Worm (Caenorhabditis elegans) whole organism, dauer: ENCODE measurements around the gene grl-31.
"Not testable (repeated sequence)": the region's sequence is repeated elsewhere in the genome, so short reads cannot be mapped to it uniquely, and the experiment has no call there.

ENCODE experiments used
- unc-62 ChIP-seq: sonication (generic microtip); optimal IDR thresholded peaks from 2 replicates; lab custom pipeline; 2017; ENCODE audit warnings: missing biosample characterization, missing genetic modification reagents, missing genetic modification characterization

Gene grl-31

DNA sequence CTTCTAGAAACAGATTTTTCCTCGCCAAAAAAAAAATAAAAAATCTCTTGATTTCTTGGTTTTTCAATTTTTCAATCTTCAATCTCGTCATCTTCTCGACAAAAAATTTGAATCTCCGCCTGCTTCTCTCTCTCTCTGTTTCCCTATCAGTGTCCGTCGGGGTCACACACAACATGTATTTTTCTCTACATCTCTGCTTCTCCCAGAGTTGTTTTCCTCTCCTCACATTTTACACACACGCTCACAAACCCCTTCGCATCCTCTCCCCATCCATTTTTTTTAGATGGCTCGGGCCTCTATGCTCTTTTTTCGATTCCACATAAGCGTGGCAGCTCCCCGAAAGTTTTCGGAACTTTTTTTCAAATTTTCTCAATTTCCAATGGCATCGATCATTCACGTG, 22.2 kb upstream of the grl-31 start:
- TF ChIP-seq unc-62 (GFP tag; lab: Kevin White, UChicago), result no peak

DNA sequence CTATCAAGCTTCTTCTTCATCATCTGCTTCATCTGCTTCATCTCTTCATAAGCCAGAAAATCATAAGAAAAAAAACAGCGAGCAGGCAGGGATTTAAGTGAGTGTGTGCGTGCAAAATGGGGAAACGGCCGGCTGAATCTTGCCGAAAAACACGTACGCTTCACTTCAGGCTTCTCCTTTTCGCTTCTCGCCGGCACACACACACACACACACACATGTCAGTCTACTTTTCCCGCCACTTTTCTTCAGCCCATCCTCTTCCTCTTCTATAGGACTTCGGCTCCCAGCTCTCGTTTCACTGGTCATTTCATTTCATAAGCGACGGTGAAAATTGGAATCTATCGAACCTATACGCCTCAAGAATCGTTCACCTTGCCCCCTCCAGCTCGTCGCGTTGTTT, 21.7 kb upstream of the grl-31 start:
- TF ChIP-seq unc-62 (GFP tag; lab: Kevin White, UChicago), result no peak

ce11 chrV:3578813-3579212, 21.2 kb upstream of the grl-31 start, which contains the start of gene pygl-1:
pygl-1 (plus strand) TSS chrV:3579023.
- no peak for TF ChIP-seq unc-62 (GFP tag; lab: Kevin White, UChicago)

DNA sequence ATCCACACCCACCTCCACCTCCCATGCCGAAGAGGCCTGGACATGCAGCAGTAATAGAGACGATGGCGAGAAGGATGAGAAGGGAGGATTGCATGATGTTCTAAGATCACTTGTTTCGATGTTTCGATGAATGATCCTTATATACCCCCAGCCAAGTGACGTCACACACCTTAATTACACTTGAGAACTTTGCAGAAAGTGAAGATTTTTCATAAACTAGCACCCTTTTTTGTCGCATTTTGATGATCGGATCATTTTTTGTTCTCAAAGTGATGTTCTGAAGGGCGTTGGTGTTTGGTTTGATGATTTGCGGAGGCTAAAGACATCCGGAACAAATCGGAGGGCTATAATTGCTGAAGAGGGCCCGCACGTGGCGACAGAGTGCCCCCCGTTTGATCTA, 18.2 kb upstream of the grl-31 start, which contains the start of gene grl-27:
grl-27 (minus strand) TSS at position 101 of the 400 bp plus-strand sequence.
- TF ChIP-seq unc-62 (GFP tag; lab: Kevin White, UChicago), result no peak

DNA sequence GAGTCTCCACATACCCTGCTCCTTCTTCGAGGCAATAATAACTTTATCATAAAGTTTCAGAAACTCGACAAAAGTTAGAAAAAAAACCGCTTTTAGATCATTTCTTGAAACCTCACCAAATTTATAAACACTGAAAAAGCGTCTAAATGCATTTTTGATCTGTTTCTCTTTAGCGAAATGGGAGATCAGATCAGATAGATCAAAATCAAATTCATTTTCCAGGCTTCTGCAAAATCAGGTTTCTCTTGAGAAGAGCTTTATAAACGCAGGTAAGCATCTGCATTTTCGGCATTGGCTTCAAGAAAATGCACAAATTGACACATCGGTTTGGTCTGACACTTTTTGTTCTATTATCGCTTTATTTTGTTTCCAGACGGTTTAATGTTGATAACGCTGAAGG, 14.8 kb upstream of the grl-31 start, which contains the start of gene F40C5.1:
F40C5.1 (plus strand) TSS at position 301 of the 400 bp plus-strand sequence.
- TF ChIP-seq unc-62 (GFP tag; lab: Kevin White, UChicago), result not testable (repeated sequence)

DNA sequence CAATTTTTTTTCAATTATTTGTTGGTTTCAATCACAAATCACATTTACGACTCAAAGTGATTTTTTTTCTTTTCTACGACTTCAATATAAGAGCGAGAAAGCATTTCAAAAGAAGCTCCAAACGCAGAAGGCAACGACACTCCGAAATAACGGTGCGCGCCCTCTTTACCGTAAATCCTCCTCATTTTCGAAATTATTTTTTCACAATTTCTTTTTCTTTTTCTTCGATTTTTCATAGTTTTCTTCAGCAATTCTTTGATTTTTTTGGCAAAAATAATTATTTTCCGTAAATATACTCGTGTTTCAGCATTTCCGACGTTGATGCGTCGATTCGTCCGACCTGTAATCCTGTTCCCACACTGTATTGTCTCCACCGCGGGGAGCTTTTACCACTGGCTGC, 13.1 kb upstream of the grl-31 start, which contains the start of gene F40C5.2:
F40C5.2 (plus strand) TSS at position 301 of the 400 bp plus-strand sequence.
- not testable (repeated sequence) for TF ChIP-seq unc-62 (GFP tag; lab: Kevin White, UChicago)

- TF ChIP-seq unc-62 (GFP tag; lab: Kevin White, UChicago), result not testable (repeated sequence)
Measured at ce11 chrV:3564335-3564734, 6.8 kb upstream of the grl-31 start, which contains the start of gene T24A6.17. T24A6.17 (minus strand) TSS chrV:3564435.

DNA sequence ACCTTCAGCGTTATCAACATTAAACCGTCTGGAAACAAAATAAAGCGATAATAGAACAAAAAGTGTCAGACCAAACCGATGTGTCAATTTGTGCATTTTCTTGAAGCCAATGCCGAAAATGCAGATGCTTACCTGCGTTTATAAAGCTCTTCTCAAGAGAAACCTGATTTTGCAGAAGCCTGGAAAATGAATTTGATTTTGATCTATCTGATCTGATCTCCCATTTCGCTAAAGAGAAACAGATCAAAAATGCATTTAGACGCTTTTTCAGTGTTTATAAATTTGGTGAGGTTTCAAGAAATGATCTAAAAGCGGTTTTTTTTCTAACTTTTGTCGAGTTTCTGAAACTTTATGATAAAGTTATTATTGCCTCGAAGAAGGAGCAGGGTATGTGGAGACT, 5.2 kb upstream of the grl-31 start, which contains the start of gene T24A6.16:
T24A6.16 (minus strand) TSS at position 101 of the 400 bp plus-strand sequence.
- TF ChIP-seq unc-62 (GFP tag; lab: Kevin White, UChicago), result not testable (repeated sequence)

DNA sequence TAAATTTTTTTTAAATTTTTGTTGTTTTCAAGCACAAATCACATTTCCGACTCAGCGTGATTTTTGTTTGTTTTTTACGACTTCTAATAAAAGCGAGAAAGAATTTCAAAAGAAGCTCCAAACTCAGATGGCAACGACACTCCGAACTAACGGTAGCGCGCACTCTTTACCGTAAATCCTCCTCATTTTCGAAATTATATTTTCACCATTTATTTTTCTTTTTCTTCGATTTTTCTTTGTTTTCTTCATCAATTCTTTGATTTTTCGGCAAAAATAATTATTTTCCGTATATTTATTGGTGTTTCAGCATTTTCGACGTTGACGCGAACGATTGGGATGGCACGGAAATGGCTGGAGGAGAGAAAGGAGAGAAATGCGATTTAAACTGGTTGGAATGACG, 1.2 kb upstream of the grl-31 start, which contains the start of gene T24A6.1:
T24A6.1 (plus strand) TSS at position 301 of the 400 bp plus-strand sequence.
- not testable (repeated sequence) for TF ChIP-seq unc-62 (GFP tag; lab: Kevin White, UChicago)

DNA sequence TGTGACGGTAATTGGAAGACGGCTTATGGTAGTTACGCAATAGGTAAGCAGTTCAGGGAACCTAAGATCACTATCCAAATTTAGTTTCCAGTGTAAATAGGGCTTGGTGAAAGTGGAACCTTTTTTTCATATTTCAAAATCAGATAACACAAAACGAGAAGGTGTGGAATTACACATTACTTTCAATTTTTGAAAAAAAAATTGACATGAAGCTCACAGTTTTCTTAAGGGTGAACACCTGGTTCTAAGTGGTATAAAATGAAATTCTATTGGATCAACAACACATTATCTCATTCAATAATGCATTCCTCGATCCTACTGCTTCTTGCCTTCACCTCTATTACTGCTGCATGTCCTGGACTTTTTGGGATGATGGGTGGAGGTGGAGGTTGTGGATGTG, 1.6 kb downstream of the grl-31 start, which contains the start of gene grl-30:
grl-30 (plus strand) TSS at position 301 of the 400 bp plus-strand sequence.
- no peak for TF ChIP-seq unc-62 (GFP tag; lab: Kevin White, UChicago)

- TF ChIP-seq unc-62 (GFP tag; lab: Kevin White, UChicago), result no peak
Measured at ce11 chrV:3554869-3555268, 2.7 kb downstream of the grl-31 start, which contains the start of gene grl-29. grl-29 (minus strand) TSS chrV:3555236.

DNA sequence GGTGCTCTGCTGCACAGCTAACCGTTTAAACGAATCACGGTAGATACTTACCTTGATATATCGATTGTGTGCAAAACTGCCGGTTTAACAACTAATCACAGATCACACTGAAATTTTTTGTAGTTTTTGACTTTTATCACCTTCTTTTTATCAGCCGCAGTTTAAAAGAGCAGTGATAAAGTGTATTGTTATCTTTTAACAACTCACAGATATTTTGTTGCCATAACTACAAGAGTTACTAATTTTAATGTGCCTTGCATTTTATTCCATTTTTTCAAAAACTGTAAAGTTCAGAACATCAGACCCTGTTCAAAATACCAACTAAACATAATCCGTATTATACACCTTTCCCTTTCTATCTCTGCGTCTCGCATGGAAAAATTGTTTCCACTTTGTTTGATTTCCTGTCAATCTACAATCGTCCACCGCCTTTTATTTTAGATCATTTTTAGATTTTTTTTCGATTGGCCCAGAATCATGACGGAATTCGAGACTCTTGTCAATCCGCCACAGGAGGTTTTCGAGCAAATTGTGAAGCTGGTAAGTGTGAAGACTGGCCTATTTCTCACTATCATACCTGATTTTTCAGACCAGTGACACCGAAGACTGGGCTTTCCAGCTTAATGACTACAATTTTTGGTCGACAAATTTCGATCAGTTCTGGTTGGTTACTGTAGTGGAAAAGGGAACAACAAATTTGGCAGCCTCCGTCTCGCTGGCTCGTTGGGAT, 4.7 kb downstream of the grl-31 start, which contains the start of gene T24A6.20:
T24A6.20 (plus strand) TSS at position 395 of the 730 bp plus-strand sequence.
- no peak for TF ChIP-seq unc-62 (GFP tag; lab: Kevin White, UChicago)

ce11 chrV:3551765-3552164, 5.8 kb downstream of the grl-31 start, which contains the start of gene grl-28:
grl-28 (minus strand) TSS chrV:3551865.
- no peak for TF ChIP-seq unc-62 (GFP tag; lab: Kevin White, UChicago)

- TF ChIP-seq unc-62 (GFP tag; lab: Kevin White, UChicago), result no peak
Measured at ce11 chrV:3549553-3549952, 8.0 kb downstream of the grl-31 start, which contains the start of gene sri-21. sri-21 (plus strand) TSS chrV:3549853.

ce11 chrV:3548798-3549197, 8.8 kb downstream of the grl-31 start, which contains the start of gene srw-130:
srw-130 (minus strand) TSS chrV:3548898.
- TF ChIP-seq unc-62 (GFP tag; lab: Kevin White, UChicago), result no peak

DNA sequence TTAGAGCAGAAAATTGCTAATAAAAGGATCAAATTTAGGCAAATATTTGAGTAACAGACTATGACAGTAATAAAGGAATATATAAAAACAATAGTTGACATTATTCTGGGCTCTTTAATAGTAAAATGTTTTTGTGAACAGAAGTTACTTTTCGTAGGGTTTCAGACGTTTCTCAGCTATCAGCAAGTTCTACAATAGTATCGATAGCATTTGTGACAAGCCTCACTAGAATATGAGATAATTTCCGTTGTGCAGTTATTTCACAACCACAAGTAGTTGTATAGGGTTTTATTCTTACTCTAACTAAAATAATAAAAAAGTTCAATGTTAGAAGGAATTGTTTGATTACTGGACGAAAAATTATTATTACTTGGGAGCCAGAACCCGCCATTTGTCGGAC, 11.1 kb downstream of the grl-31 start, which contains the start of gene srbc-68:
srbc-68 (minus strand) TSS at position 101 of the 400 bp plus-strand sequence.
- no peak for TF ChIP-seq unc-62 (GFP tag; lab: Kevin White, UChicago)
